Fruit fly (Drosophila melanogaster) whole organism: ENCODE data around the gene ImpE1.

Experiments
- CG8478 ChIP-seq: fragments of >200 bp; optimal IDR thresholded peaks from 2 replicates; lab custom pipeline; 2018; ENCODE audit warnings: inconsistent platforms
- Dll ChIP-seq: fragments of >200 bp; optimal IDR thresholded peaks from 2 replicates; lab custom pipeline; 2017
- EcR ChIP-seq, 2 experiments: fragments of >200 bp; optimal IDR thresholded peaks; 2 replicates each; lab custom pipeline; 2017; ENCODE audit warnings: missing biosample characterization in 2 of 2, missing genetic modification characterization in 2 of 2, missing genetic modification reagents in 2 of 2

DNA sequence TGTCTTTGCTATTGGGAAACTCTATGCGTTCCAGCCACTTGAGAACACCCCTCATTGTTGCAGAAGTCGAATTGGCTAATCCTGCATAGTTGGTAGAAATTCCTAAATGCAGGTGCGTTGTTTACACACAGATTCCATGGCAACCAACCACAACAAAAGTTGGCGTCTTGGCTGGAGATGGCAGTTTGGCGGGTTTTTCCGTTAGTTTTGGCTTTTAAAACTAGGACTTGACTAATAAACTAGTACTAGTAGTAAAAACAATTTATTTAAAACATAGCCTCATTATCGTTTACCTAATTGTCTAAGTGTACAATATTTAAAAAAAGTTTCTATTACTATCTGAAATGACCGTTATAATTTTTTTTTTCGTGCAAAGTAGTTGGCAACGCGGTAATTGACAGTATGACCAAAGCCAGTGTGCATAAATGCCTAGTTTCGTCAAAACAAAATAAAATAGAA, 39.3 kb downstream of the ImpE1 start, which contains the start of gene Exo70:
- TF ChIP-seq CG8478 (lab: Kevin White, UChicago) = no peak
- no peak for TF ChIP-seq EcR (GFP tag; optimal IDR thresholded peaks at IDR 0.05; lab: Kevin White, UChicago)
- no peak for TF ChIP-seq Dll
